Fruit fly (Drosophila melanogaster) whole organism, wandering third instar larva: Measurements from ENCODE around the gene Pcif1.

Experiments
- Abd-B ChIP-seq: fragments of >200 bp; optimal IDR thresholded peaks from 2 replicates; lab custom pipeline; 2017; ENCODE audit warnings: missing biosample characterization, missing genetic modification characterization
- CG32264 ChIP-seq: fragments of 200-800 bp; sonication (Bioruptor generic); optimal IDR thresholded peaks from 2 replicates; lab custom pipeline; 2016; ENCODE audit warnings: missing biosample characterization, missing genetic modification characterization
- CG9705 ChIP-seq: fragments of 200-800 bp; sonication (Bioruptor generic); optimal IDR thresholded peaks from 2 replicates; lab custom pipeline; 2018; ENCODE audit warnings: missing biosample characterization, mild to moderate bottlenecking, missing genetic modification characterization
- CrebA ChIP-seq: fragments of 200-800 bp; sonication (Bioruptor generic); optimal IDR thresholded peaks from 2 replicates; lab custom pipeline; 2016; ENCODE audit warnings: missing biosample characterization, mild to moderate bottlenecking, missing genetic modification characterization, borderline replicate concordance
- Dfd ChIP-seq: fragments of >200 bp; optimal IDR thresholded peaks from 2 replicates; lab custom pipeline; 2017; ENCODE audit warnings: missing biosample characterization, missing genetic modification characterization
- Dif ChIP-seq: fragments of 200-275, 200-300 bp; sonication (Bioruptor generic); optimal IDR thresholded peaks from 2 replicates; lab custom pipeline; 2018; ENCODE audit warnings: missing biosample characterization, missing genetic modification characterization; ENCODE audit not compliant: partially characterized antibody
- GATAd ChIP-seq: sonication (Bioruptor generic); optimal IDR thresholded peaks from 2 replicates; lab custom pipeline; 2016; ENCODE audit warnings: missing biosample characterization, missing genetic modification characterization
- Hnf4 ChIP-seq: fragments of 200-800 bp; sonication (Bioruptor generic); optimal IDR thresholded peaks from 2 replicates; lab custom pipeline; 2016; ENCODE audit warnings: missing biosample characterization, mild to moderate bottlenecking, missing genetic modification characterization
- Hr83 ChIP-seq: fragments of 200-300 bp; sonication (Bioruptor generic); optimal IDR thresholded peaks from 2 replicates; lab custom pipeline; 2016; ENCODE audit warnings: missing biosample characterization, mild to moderate bottlenecking, missing genetic modification characterization, moderate library complexity; ENCODE audit not compliant: poor library complexity, severe bottlenecking
- Jra ChIP-seq: sonication (Bioruptor generic); optimal IDR thresholded peaks from 2 replicates; lab custom pipeline; 2016; ENCODE audit warnings: missing biosample characterization, missing genetic modification characterization
- Mio ChIP-seq: sonication (Bioruptor generic); optimal IDR thresholded peaks from 2 replicates; lab custom pipeline; 2016; ENCODE audit warnings: missing biosample characterization, missing genetic modification characterization
- Myc ChIP-seq: fragments of >200 bp; optimal IDR thresholded peaks from 2 replicates; lab custom pipeline; 2017
- N ChIP-seq: fragments of >200 bp; optimal IDR thresholded peaks from 2 replicates; lab custom pipeline; 2018; ENCODE audit warnings: missing biosample characterization, missing external identifiers, missing genetic modification characterization
- OdsH ChIP-seq: fragments of 200-800 bp; sonication (Bioruptor generic); optimal IDR thresholded peaks from 2 replicates; lab custom pipeline; 2016; ENCODE audit warnings: missing biosample characterization, mild to moderate bottlenecking, missing genetic modification characterization
- Rel ChIP-seq, 2 experiments: fragments of 200-800 bp; sonication (Bioruptor generic) in 1 of 2; optimal IDR thresholded peaks; 2 replicates in 1 of 2; 3 replicates in 1 of 2; lab custom pipeline; 2016 to 2019; ENCODE audit warnings: mild to moderate bottlenecking in 2 of 2, missing biosample characterization in 2 of 2, missing genetic modification characterization in 2 of 2, moderate library complexity in 1 of 2
- Sp1 ChIP-seq: fragments of 200-800 bp; sonication (Bioruptor generic); optimal IDR thresholded peaks from 3 replicates; lab custom pipeline; 2019; ENCODE audit warnings: missing biosample characterization, mild to moderate bottlenecking, missing genetic modification characterization, moderate library complexity
- Vsx2 ChIP-seq: fragments of 200-300, 225-300 bp; sonication (Bioruptor generic); optimal IDR thresholded peaks from 2 replicates; lab custom pipeline; 2018; ENCODE audit warnings: missing biosample characterization, missing genetic modification characterization; ENCODE audit not compliant: partially characterized antibody
- br ChIP-seq: fragments of 200-800 bp; sonication (Bioruptor generic); optimal IDR thresholded peaks from 2 replicates; lab custom pipeline; 2016; ENCODE audit warnings: missing biosample characterization, missing genetic modification characterization
- dl ChIP-seq, 2 experiments: fragments of 175-275, 200-275 bp in 1 of 2; fragments of 200-275 bp in 1 of 2; sonication (Bioruptor generic); optimal IDR thresholded peaks; lab custom pipeline; 2018; ENCODE audit warnings: mild to moderate bottlenecking in 2 of 2, missing biosample characterization in 2 of 2, missing genetic modification characterization in 2 of 2, moderate library complexity in 2 of 2; ENCODE audit not compliant: partially characterized antibody in 2 of 2, insufficient read depth in 1 of 2
- dsf ChIP-seq: sonication (Bioruptor generic); optimal IDR thresholded peaks from 2 replicates; lab custom pipeline; 2016; ENCODE audit warnings: missing biosample characterization, missing genetic modification characterization, borderline replicate concordance
- ey ChIP-seq: fragments of 200-800 bp; sonication (Bioruptor generic); optimal IDR thresholded peaks from 2 replicates; lab custom pipeline; 2016; ENCODE audit warnings: missing biosample characterization, missing genetic modification characterization
- fru ChIP-seq: fragments of 200-800 bp; sonication (Bioruptor generic); optimal IDR thresholded peaks from 3 replicates; lab custom pipeline; 2016; ENCODE audit warnings: missing biosample characterization, mild to moderate bottlenecking, missing genetic modification characterization
- h ChIP-seq: fragments of 200-800 bp; sonication (Bioruptor generic); optimal IDR thresholded peaks from 3 replicates; lab custom pipeline; 2016; ENCODE audit warnings: missing biosample characterization, mild to moderate bottlenecking, missing genetic modification characterization
- jim ChIP-seq: fragments of 175-275, 200-325 bp; sonication (Bioruptor generic); optimal IDR thresholded peaks from 2 replicates; lab custom pipeline; 2016; ENCODE audit warnings: missing biosample characterization, mild to moderate bottlenecking, missing genetic modification characterization
- lola ChIP-seq: fragments of >200 bp; optimal IDR thresholded peaks from 2 replicates; lab custom pipeline; 2017; ENCODE audit warnings: missing biosample characterization, missing genetic modification characterization
- pan ChIP-seq: fragments of >200 bp; optimal IDR thresholded peaks from 2 replicates; lab custom pipeline; 2017
- psq ChIP-seq: fragments of 200-800 bp; sonication (Bioruptor generic); optimal IDR thresholded peaks from 3 replicates; lab custom pipeline; 2017; ENCODE audit warnings: missing biosample characterization, mild to moderate bottlenecking, missing genetic modification characterization, moderate library complexity
- rgr ChIP-seq: fragments of 200-800 bp; sonication (Bioruptor generic); optimal IDR thresholded peaks from 3 replicates; lab custom pipeline; 2016; ENCODE audit warnings: missing biosample characterization, mild to moderate bottlenecking, missing genetic modification characterization
- sage ChIP-seq: fragments of 200-800 bp; sonication (Bioruptor generic); optimal IDR thresholded peaks from 2 replicates; lab custom pipeline; 2016; ENCODE audit warnings: missing biosample characterization, mild to moderate bottlenecking, missing genetic modification characterization
- sv ChIP-seq: fragments of 200-800 bp; sonication (Bioruptor generic); optimal IDR thresholded peaks from 3 replicates; lab custom pipeline; 2016; ENCODE audit warnings: missing biosample characterization, missing genetic modification characterization
- tai ChIP-seq: sonication (Bioruptor generic); optimal IDR thresholded peaks from 2 replicates; lab custom pipeline; 2016; ENCODE audit warnings: missing biosample characterization, missing genetic modification characterization
- usp ChIP-seq: fragments of >200 bp; optimal IDR thresholded peaks from 2 replicates; lab custom pipeline; 2017; ENCODE audit warnings: missing biosample characterization, missing genetic modification characterization

Pcif1 gene

DNA sequence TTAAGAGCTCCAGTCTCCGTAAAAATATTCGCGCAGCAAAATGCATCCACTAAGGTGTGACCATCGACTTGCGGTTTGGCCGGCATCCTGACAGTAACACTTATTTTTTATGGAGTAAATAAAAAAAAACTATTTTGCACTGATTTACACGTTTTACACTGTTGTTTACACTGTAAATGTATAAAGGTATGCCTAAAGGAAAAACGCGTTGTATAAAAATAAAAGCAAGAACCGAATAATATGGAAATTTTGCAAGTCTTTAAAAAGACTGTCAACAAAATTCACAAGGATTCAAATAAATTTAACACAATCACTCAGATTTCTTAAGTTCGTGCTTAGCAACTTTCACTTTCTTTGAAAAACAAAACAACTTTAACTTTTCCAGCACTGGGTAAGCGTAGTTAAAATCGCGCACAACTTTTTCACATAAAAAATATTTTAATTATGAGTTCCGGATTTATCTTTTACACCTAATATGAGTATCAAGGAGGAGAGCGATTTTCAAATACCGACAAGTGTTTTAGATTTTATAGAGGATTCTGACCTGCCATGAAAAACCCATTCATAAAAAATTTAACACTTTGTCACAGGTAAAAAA, 37.3 kb upstream of the Pcif1 start:
- TF ChIP-seq Dfd (GFP tag; lab: Kevin White, UChicago): peak; percentile 98
- no peak for TF ChIP-seq CrebA (GFP tag; lab: Kevin White, UChicago)
- TF ChIP-seq br: no peak
- TF ChIP-seq Dif (GFP tag; lab: Kevin White, UChicago): no peak
- no peak for TF ChIP-seq Hnf4
- TF ChIP-seq Jra (GFP tag; lab: Kevin White, UChicago): no peak
- no peak for TF ChIP-seq Mio (GFP tag; lab: Kevin White, UChicago)
- TF ChIP-seq ey (GFP tag; lab: Kevin White, UChicago): no peak
- no peak for TF ChIP-seq psq (GFP tag; lab: Kevin White, UChicago)
- TF ChIP-seq Abd-B (GFP tag; lab: Kevin White, UChicago): no peak
- peak; percentile 88 for TF ChIP-seq lola
- no peak for TF ChIP-seq CG32264 (GFP tag; lab: Kevin White, UChicago)
- peak in 1 of 2 experiments; percentile 39 for TF ChIP-seq dl (GFP tag; optimal IDR thresholded peaks at IDR 0.05; lab: Kevin White, UChicago; ENCODE audit: insufficient read depth in 1 of 2, partially characterized antibody in 2 of 2)
- no peak for TF ChIP-seq sv (GFP tag; lab: Kevin White, UChicago)
- no peak for TF ChIP-seq usp (GFP tag; lab: Kevin White, UChicago)
- TF ChIP-seq N (GFP tag; lab: Kevin White, UChicago): no peak
- no peak for TF ChIP-seq Myc (lab: Kevin White, UChicago)
- TF ChIP-seq fru: no peak
- TF ChIP-seq Sp1 (GFP tag; lab: Kevin White, UChicago): no peak
- no peak for TF ChIP-seq rgr (GFP tag; lab: Kevin White, UChicago)
- no peak for TF ChIP-seq pan (lab: Kevin White, UChicago)
- no peak for TF ChIP-seq dsf (GFP tag; lab: Kevin White, UChicago)
- TF ChIP-seq GATAd (GFP tag; lab: Kevin White, UChicago): no peak
- TF ChIP-seq Vsx2 (GFP tag; lab: Kevin White, UChicago): no peak
- peak; percentile 71 for TF ChIP-seq sage
- TF ChIP-seq, all 38 proteins: peak for 4

- TF ChIP-seq Hr83 (GFP tag; lab: Kevin White, UChicago) (no peak), pan (lab: Kevin White, UChicago) (no peak), dl (GFP tag; optimal IDR thresholded peaks at IDR 0.05; lab: Kevin White, UChicago; ENCODE audit: insufficient read depth in 1 of 2, partially characterized antibody in 2 of 2) (no peak), tai (GFP tag; lab: Kevin White, UChicago) (no peak), Sp1 (GFP tag; lab: Kevin White, UChicago) (no peak), sage (no peak), ey (GFP tag; lab: Kevin White, UChicago) (no peak), Rel (GFP tag; optimal IDR thresholded peaks at IDR 0.05; lab: Kevin White, UChicago) (no peak), Rel (tag; optimal IDR thresholded peaks at IDR 0.05; lab: Kevin White, UChicago) (no peak), CG9705 (no peak), h (GFP tag; lab: Kevin White, UChicago) (no peak), Dfd (GFP tag; lab: Kevin White, UChicago) (no peak), br (no peak), OdsH (no peak), GATAd (GFP tag; lab: Kevin White, UChicago) (no peak), jim (GFP tag; lab: Kevin White, UChicago) (no peak)
These were observed 31.9 kb upstream of the Pcif1 start, which contains the start of gene Mst77F for dm6 chr3L:20817927-20818326. Gene Mst77F (minus strand): TSS chr3L:20818027.

DNA sequence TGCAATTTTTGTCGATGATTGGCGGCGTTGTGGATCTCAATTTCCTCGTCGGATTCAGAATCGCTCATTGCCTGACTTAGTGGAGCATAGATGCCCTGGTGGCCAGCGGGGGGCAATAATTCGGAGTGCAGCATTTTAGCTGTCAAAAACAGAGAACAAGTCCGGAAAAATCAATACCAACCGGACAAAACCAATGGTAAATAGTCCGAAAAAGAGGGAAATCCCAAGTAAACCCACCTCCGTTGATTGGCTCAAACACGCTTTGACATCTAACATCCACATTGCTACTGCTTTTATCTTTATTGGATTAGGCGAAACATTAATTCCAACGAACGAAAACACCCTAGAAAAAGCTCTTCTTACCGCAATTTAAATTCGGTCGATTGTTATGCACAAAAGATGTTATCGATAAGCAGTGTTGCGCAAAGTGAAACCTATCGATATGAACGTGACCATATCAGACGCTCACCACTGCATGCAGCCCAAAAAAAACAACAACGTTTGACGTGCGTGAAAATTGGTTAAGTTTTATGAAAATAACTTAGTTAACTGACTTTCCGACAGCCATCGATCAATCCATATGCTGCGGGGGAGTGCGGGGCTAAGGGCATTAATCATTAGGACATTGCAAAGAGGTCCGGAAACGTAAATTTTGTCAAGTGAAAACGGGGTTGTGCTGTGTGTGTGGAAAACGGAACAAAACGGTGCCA, 29.8 kb upstream of the Pcif1 start, which contains the start of the genes CG3618 and Pka-R1:
Gene CG3618, minus strand, starts transcription at position 410 of the 710 bp plus-strand sequence.
Gene Pka-R1, plus strand, starts transcription at position 453 of the 710 bp plus-strand sequence.
- TF ChIP-seq usp (GFP tag; lab: Kevin White, UChicago) (no peak), rgr (GFP tag; lab: Kevin White, UChicago) (peak; percentile 51), Hr83 (GFP tag; lab: Kevin White, UChicago) (peak; percentile 14), psq (GFP tag; lab: Kevin White, UChicago) (peak; percentile 29)
